Fruit fly (Drosophila melanogaster) whole organism, adult: ENCODE measurements around the gene alpha-Est5.

ENCODE experiments used
- CG11617 ChIP-seq: fragments of 200-800 bp; sonication (Bioruptor generic); optimal IDR thresholded peaks from 2 replicates; lab custom pipeline; 2017; ENCODE audit warnings: mild to moderate bottlenecking, missing biosample characterization, missing genetic modification reagents, missing genetic modification characterization
- CG12768 ChIP-seq: fragments of 200-800 bp; sonication (Bioruptor generic); optimal IDR thresholded peaks from 2 replicates; lab custom pipeline; 2017; ENCODE audit warnings: missing biosample characterization, missing genetic modification characterization, mild to moderate bottlenecking, moderate library complexity, missing genetic modification reagents
- CG5204 ChIP-seq: fragments of 200-800 bp; sonication (Bioruptor generic); optimal IDR thresholded peaks from 2 replicates; lab custom pipeline; 2016; ENCODE audit warnings: missing biosample characterization, missing genetic modification characterization
- CG7045 ChIP-seq: fragments of 200-800 bp; sonication (Bioruptor generic); optimal IDR thresholded peaks from 2 replicates; lab custom pipeline; 2017; ENCODE audit warnings: missing biosample characterization, mild to moderate bottlenecking, missing genetic modification characterization
- Crg-1 ChIP-seq: fragments of 200-800 bp; sonication (Bioruptor generic); optimal IDR thresholded peaks from 2 replicates; lab custom pipeline; 2016; ENCODE audit warnings: missing biosample characterization, missing genetic modification characterization
- Hr96 ChIP-seq: fragments of 200-800 bp; sonication (Bioruptor generic); optimal IDR thresholded peaks from 2 replicates; lab custom pipeline; 2016; ENCODE audit warnings: missing biosample characterization, missing genetic modification characterization
- Mnt ChIP-seq: fragments of 200-800 bp; sonication (Bioruptor generic); optimal IDR thresholded peaks from 2 replicates; lab custom pipeline; 2016; ENCODE audit warnings: missing biosample characterization, mild to moderate bottlenecking, missing genetic modification characterization
- cnc ChIP-seq, 2 experiments: fragments of >200 bp; optimal IDR thresholded peaks; 2 replicates each; lab custom pipeline; 2017
- kay ChIP-seq: fragments of 200-800 bp; sonication (Bioruptor generic); peaks from one replicate; lab custom pipeline; 2016; ENCODE audit warnings: missing biosample characterization, missing genetic modification characterization, borderline replicate concordance
- ovo ChIP-seq: fragments of 200-800 bp; sonication (Bioruptor generic); optimal IDR thresholded peaks from 2 replicates; lab custom pipeline; 2016; ENCODE audit warnings: missing biosample characterization, missing genetic modification characterization
- toe ChIP-seq: fragments of 200-800 bp; sonication (Bioruptor generic); optimal IDR thresholded peaks from 2 replicates; lab custom pipeline; 2016; ENCODE audit warnings: missing biosample characterization, missing genetic modification characterization

dm6 chr3R:7524160-7524559, 12.0 kb downstream of the alpha-Est5 start:
- no peak for TF ChIP-seq Mnt (GFP tag; lab: Kevin White, UChicago)
- TF ChIP-seq toe (GFP tag; lab: Kevin White, UChicago) = no peak
- no peak for TF ChIP-seq CG7045 (GFP tag; lab: Kevin White, UChicago)
- TF ChIP-seq CG5204 = no peak
- no peak for TF ChIP-seq Crg-1
- TF ChIP-seq CG12768 (GFP tag; lab: Kevin White, UChicago) = no peak
- TF ChIP-seq ovo (GFP tag; lab: Kevin White, UChicago) = no peak
- TF ChIP-seq cnc (optimal IDR thresholded peaks at IDR 0.05; lab: Kevin White, UChicago) = no peak
- TF ChIP-seq Hr96 (GFP tag; lab: Kevin White, UChicago) = no peak
- TF ChIP-seq kay (GFP tag; lab: Kevin White, UChicago) = no peak
- TF ChIP-seq CG11617 (GFP tag; lab: Kevin White, UChicago) = no peak
